Fruit fly (Drosophila melanogaster) Kc167 (cell line): ENCODE data around the gene CG46439.

Experiments
- Sin3A ChIP-seq: fragments of >200 bp; optimal IDR thresholded peaks from 2 replicates; lab custom pipeline; 2018; ENCODE audit warnings: missing external identifiers
- h ChIP-seq: fragments of >200 bp; optimal IDR thresholded peaks from 3 replicates; lab custom pipeline; 2018; ENCODE audit warnings: missing external identifiers
- psq ChIP-seq: fragments of >200 bp; optimal IDR thresholded peaks from 2 replicates; lab custom pipeline; 2017; ENCODE audit warnings: missing external identifiers
- ttk ChIP-seq: sonication (Bioruptor generic); optimal IDR thresholded peaks from 2 replicates; lab custom pipeline; 2017; ENCODE audit warnings: missing external identifiers

DNA sequence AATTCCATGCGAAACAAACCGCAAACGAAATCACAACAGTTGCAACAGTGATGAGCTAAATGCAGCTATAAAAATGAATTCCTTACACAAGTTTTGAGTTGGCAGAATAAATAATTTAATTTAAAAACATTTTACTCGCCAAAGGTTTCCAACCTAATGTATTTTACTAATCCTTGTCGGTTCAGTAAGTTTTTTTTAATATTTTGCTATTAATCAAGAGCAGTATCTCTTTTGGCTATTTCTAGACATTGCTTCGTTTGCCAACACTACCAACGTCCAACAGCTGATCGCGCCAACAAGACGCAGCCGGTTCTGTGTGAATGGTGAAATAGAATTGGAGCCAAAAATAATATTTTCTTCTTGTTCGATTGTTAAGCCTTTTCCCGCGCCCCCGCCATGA lies 31.4 kb downstream of the CG46439 start, which contains the start of the genes CG32075, CG45101 and SuUR:
- TF ChIP-seq psq (lab: Kevin White, UChicago): no peak
- no peak for TF ChIP-seq h (lab: Kevin White, UChicago)
- no peak for TF ChIP-seq ttk (lab: Kevin White, UChicago)
- no peak for TF ChIP-seq Sin3A (lab: Kevin White, UChicago)
